Worm (Caenorhabditis elegans) whole organism, L2 larva: ENCODE data around the gene srbc-68.

ENCODE experiments used
- alr-1 ChIP-seq: fragments of 150-350 bp; optimal IDR thresholded peaks from 2 replicates; lab custom pipeline; 2014; ENCODE audit warnings: missing biosample characterization, missing genetic modification characterization
- ceh-16 ChIP-seq: fragments of 150-350 bp; optimal IDR thresholded peaks from 2 replicates; lab custom pipeline; 2014; ENCODE audit warnings: missing biosample characterization, missing genetic modification characterization
- elt-3 ChIP-seq: sonication (generic microtip); optimal IDR thresholded peaks from 2 replicates; lab custom pipeline; 2017; ENCODE audit warnings: missing biosample characterization, missing genetic modification characterization
- mdl-1 ChIP-seq, 2 experiments: fragments of 150-350 bp in 1 of 2; sonication (generic microtip) in 1 of 2; optimal IDR thresholded peaks; 2 replicates each; lab custom pipeline; 2017; ENCODE audit warnings: missing biosample characterization in 2 of 2, missing genetic modification characterization in 2 of 2
- nhr-11 ChIP-seq: fragments of 150-350 bp; optimal IDR thresholded peaks from 2 replicates; lab custom pipeline; 2014; ENCODE audit warnings: missing biosample characterization, missing genetic modification characterization
- nhr-77 ChIP-seq: fragments of 150-350 bp; optimal IDR thresholded peaks from 2 replicates; lab custom pipeline; 2014; ENCODE audit warnings: missing biosample characterization, missing genetic modification characterization
- ztf-11 ChIP-seq: sonication (generic microtip); optimal IDR thresholded peaks from 2 replicates; lab custom pipeline; 2017; ENCODE audit warnings: missing biosample characterization, missing genetic modification characterization

- TF ChIP-seq nhr-11 (tag; lab: Kevin White, UChicago): no peak
- no peak for TF ChIP-seq elt-3 (tag; lab: Kevin White, UChicago)
- no peak for TF ChIP-seq ztf-11 (tag; lab: Kevin White, UChicago)
- no peak for TF ChIP-seq nhr-77 (tag; lab: Kevin White, UChicago)
- no peak for TF ChIP-seq mdl-1 (tag; optimal IDR thresholded peaks at IDR 0.05; lab: Kevin White, UChicago)
- no peak for TF ChIP-seq alr-1 (tag; lab: Kevin White, UChicago)
- no peak for TF ChIP-seq ceh-16 (tag; lab: Kevin White, UChicago)
Observed at ce11 chrV:3543344-3543743, 3.1 kb downstream of the srbc-68 start, which contains the start of gene nhr-222.
